Worm (Caenorhabditis elegans) whole organism, L1 larva: Measurements from ENCODE around the gene C07A4.2.

Source experiments
- C16A3.4 ChIP-seq: fragments of 150-350 bp; optimal IDR thresholded peaks from 2 replicates; lab custom pipeline; 2014; ENCODE audit warnings: missing biosample characterization, missing genetic modification characterization
- C34B4.2 ChIP-seq: sonication (generic microtip); optimal IDR thresholded peaks from 2 replicates; lab custom pipeline; 2017; ENCODE audit warnings: mild to moderate bottlenecking, missing genetic modification characterization, missing compliant biosample characterization
- Y116A8C.19 ChIP-seq: sonication (generic microtip); optimal IDR thresholded peaks from 2 replicates; lab custom pipeline; 2016; ENCODE audit warnings: missing compliant biosample characterization, missing genetic modification characterization, borderline replicate concordance
- aha-1 ChIP-seq: fragments of 150-350 bp; optimal IDR thresholded peaks from 2 replicates; lab custom pipeline; 2014; ENCODE audit warnings: missing biosample characterization, missing genetic modification characterization
- aly-2 ChIP-seq: fragments of 150-350 bp; optimal IDR thresholded peaks from 2 replicates; lab custom pipeline; 2014; ENCODE audit warnings: missing biosample characterization, missing genetic modification characterization
- ama-1 ChIP-seq: fragments of 150-350 bp; optimal IDR thresholded peaks from 2 replicates; lab custom pipeline; 2014
- blmp-1 ChIP-seq: fragments of 150-350 bp; optimal IDR thresholded peaks from 2 replicates; lab custom pipeline; 2014; ENCODE audit warnings: missing biosample characterization, missing genetic modification characterization
- ceh-63 ChIP-seq: fragments of 200-800 bp; sonication (Bioruptor generic); optimal IDR thresholded peaks from 2 replicates; lab custom pipeline; 2018; ENCODE audit warnings: mild to moderate bottlenecking, missing genetic modification characterization, missing compliant biosample characterization
- ceh-8 ChIP-seq: fragments of 200-800 bp; sonication (Bioruptor generic); optimal IDR thresholded peaks from 2 replicates; lab custom pipeline; 2018; ENCODE audit warnings: mild to moderate bottlenecking, missing genetic modification characterization, moderate library complexity, missing compliant biosample characterization
- ces-1 ChIP-seq: fragments of 150-350 bp; optimal IDR thresholded peaks from 2 replicates; lab custom pipeline; 2014; ENCODE audit warnings: missing biosample characterization, missing genetic modification reagents, missing genetic modification characterization
- dsc-1 ChIP-seq: sonication (generic microtip); optimal IDR thresholded peaks from 2 replicates; lab custom pipeline; 2016; ENCODE audit warnings: mild to moderate bottlenecking, missing genetic modification characterization, missing compliant biosample characterization
- efl-3 ChIP-seq: fragments of 200-800 bp; sonication (Bioruptor generic); optimal IDR thresholded peaks from 2 replicates; lab custom pipeline; 2018; ENCODE audit warnings: mild to moderate bottlenecking, missing genetic modification characterization, missing compliant biosample characterization
- egl-27 ChIP-seq, 2 experiments: fragments of 150-350 bp in 1 of 2; sonication (generic microtip); optimal IDR thresholded peaks; 3 replicates each; lab custom pipeline; 2017 to 2018; ENCODE audit warnings: missing biosample characterization in 2 of 2, missing genetic modification characterization in 2 of 2, missing genetic modification reagents in 2 of 2
- elt-2 ChIP-seq: sonication (generic microtip); optimal IDR thresholded peaks from 2 replicates; lab custom pipeline; 2016; ENCODE audit warnings: missing genetic modification characterization, mild to moderate bottlenecking, inconsistent platforms, missing compliant biosample characterization, missing genetic modification reagents
- elt-3 ChIP-seq, 6 experiments: fragments of 150-350 bp in 1 of 6; sonication (generic microtip); optimal IDR thresholded peaks; 2 replicates each; lab custom pipeline; 2017 to 2018; ENCODE audit warnings: missing biosample characterization in 6 of 6, missing genetic modification characterization in 6 of 6, inconsistent platforms in 1 of 6
- ets-5 ChIP-seq: fragments of 200-800 bp; sonication (Bioruptor generic); IDR thresholded peaks from 2 replicates; pipeline ENCODE4 v1.3.6; 2022; ENCODE audit warnings: missing genetic modification characterization, missing compliant biosample characterization
- fkh-10 ChIP-seq: sonication (generic microtip); optimal IDR thresholded peaks from 2 replicates; lab custom pipeline; 2017; ENCODE audit warnings: missing biosample characterization, missing genetic modification reagents, missing genetic modification characterization
- fkh-8 ChIP-seq: sonication (generic microtip); optimal IDR thresholded peaks from 2 replicates; lab custom pipeline; 2016; ENCODE audit warnings: mild to moderate bottlenecking, missing genetic modification characterization, missing compliant biosample characterization
- fos-1 ChIP-seq: fragments of 150-350 bp; optimal IDR thresholded peaks from 2 replicates; lab custom pipeline; 2014; ENCODE audit warnings: missing biosample characterization, missing genetic modification characterization
- grh-1 ChIP-seq: fragments of 200-800 bp; sonication (Bioruptor generic); IDR thresholded peaks from 2 replicates; pipeline ENCODE4 v1.3.6; 2022; ENCODE audit warnings: missing genetic modification reagents, missing genetic modification characterization, missing compliant biosample characterization
- hlh-17 ChIP-seq: fragments of 200-800 bp; sonication (Bioruptor generic); optimal IDR thresholded peaks from 2 replicates; lab custom pipeline; 2018; ENCODE audit warnings: missing genetic modification characterization, mild to moderate bottlenecking, missing compliant biosample characterization, moderate library complexity, borderline replicate concordance
- hlh-4 ChIP-seq: sonication (generic microtip); optimal IDR thresholded peaks from 2 replicates; lab custom pipeline; 2016; ENCODE audit warnings: mild to moderate bottlenecking, missing genetic modification characterization, missing compliant biosample characterization
- hpl-2 ChIP-seq: fragments of 150-350 bp; optimal IDR thresholded peaks from 2 replicates; lab custom pipeline; 2014; ENCODE audit warnings: missing biosample characterization, missing genetic modification reagents, missing genetic modification characterization
- isw-1 ChIP-seq: fragments of 200-800 bp; sonication (Bioruptor generic); IDR thresholded peaks from 2 replicates; pipeline ENCODE4 v1.3.6; 2022; ENCODE audit warnings: missing genetic modification characterization, missing compliant biosample characterization
- lin-14 ChIP-seq: fragments of 200-800 bp; sonication (Bioruptor generic); optimal IDR thresholded peaks from 2 replicates; lab custom pipeline; 2018; ENCODE audit warnings: mild to moderate bottlenecking, missing genetic modification characterization, moderate library complexity, missing compliant biosample characterization
- lin-15B ChIP-seq: fragments of 150-350 bp; sonication (generic microtip); optimal IDR thresholded peaks from 3 replicates; lab custom pipeline; 2014; ENCODE audit warnings: missing biosample characterization, missing genetic modification characterization
- lin-39 ChIP-seq: fragments of 150-350 bp; optimal IDR thresholded peaks from 2 replicates; lab custom pipeline; 2014; ENCODE audit warnings: missing biosample characterization, missing genetic modification reagents, missing genetic modification characterization
- lir-3 ChIP-seq: sonication (generic microtip); optimal IDR thresholded peaks from 2 replicates; lab custom pipeline; 2016; ENCODE audit warnings: mild to moderate bottlenecking, missing genetic modification characterization, moderate library complexity, missing compliant biosample characterization; ENCODE audit not compliant: poor library complexity
- lsy-2 ChIP-seq, 2 experiments: fragments of 150-350 bp; optimal IDR thresholded peaks; 2 replicates each; lab custom pipeline; 2014; ENCODE audit warnings: missing biosample characterization in 2 of 2, missing genetic modification characterization in 2 of 2
- mab-9 ChIP-seq: fragments of 200-800 bp; sonication (Bioruptor generic); IDR thresholded peaks from 2 replicates; pipeline ENCODE4 v1.3.6; 2022; ENCODE audit warnings: missing genetic modification reagents, missing genetic modification characterization, missing compliant biosample characterization
- mef-2 ChIP-seq: fragments of 150-350 bp; optimal IDR thresholded peaks from 2 replicates; lab custom pipeline; 2014; ENCODE audit warnings: missing biosample characterization, missing genetic modification characterization
- mep-1 ChIP-seq: fragments of 150-350 bp; optimal IDR thresholded peaks from 2 replicates; lab custom pipeline; 2014; ENCODE audit warnings: missing biosample characterization, missing genetic modification characterization
- nhr-11 ChIP-seq: fragments of 150-350 bp; optimal IDR thresholded peaks from 2 replicates; lab custom pipeline; 2014; ENCODE audit warnings: missing biosample characterization, missing genetic modification characterization
- nhr-12 ChIP-seq: sonication (generic microtip); optimal IDR thresholded peaks from 2 replicates; lab custom pipeline; 2017; ENCODE audit warnings: missing biosample characterization, missing genetic modification characterization
- nhr-19 ChIP-seq: fragments of 200-800 bp; sonication (Bioruptor generic); conservative IDR thresholded peaks from 2 replicates; pipeline ENCODE4 v1.3.6; 2022; ENCODE audit warnings: missing genetic modification characterization, missing compliant biosample characterization
- nhr-237 ChIP-seq: fragments of 150-350 bp; optimal IDR thresholded peaks from 2 replicates; lab custom pipeline; 2014; ENCODE audit warnings: missing biosample characterization, missing genetic modification characterization
- nhr-28 ChIP-seq: fragments of 150-350 bp; optimal IDR thresholded peaks from 2 replicates; lab custom pipeline; 2014; ENCODE audit warnings: missing biosample characterization, missing genetic modification characterization
- nhr-47 ChIP-seq: sonication (generic microtip); optimal IDR thresholded peaks from 2 replicates; lab custom pipeline; 2016; ENCODE audit warnings: mild to moderate bottlenecking, missing genetic modification characterization, moderate library complexity, missing compliant biosample characterization
- nhr-76 ChIP-seq: sonication (generic microtip); optimal IDR thresholded peaks from 2 replicates; lab custom pipeline; 2017; ENCODE audit warnings: missing biosample characterization, missing genetic modification characterization
- nhr-85 ChIP-seq: sonication (generic microtip); peaks from one replicate; lab custom pipeline; 2016; ENCODE audit warnings: missing genetic modification characterization, inconsistent platforms, missing compliant biosample characterization
- pag-3 ChIP-seq: sonication (generic microtip); optimal IDR thresholded peaks from 2 replicates; lab custom pipeline; 2017; ENCODE audit warnings: missing genetic modification characterization, mild to moderate bottlenecking, missing compliant biosample characterization, antibody characterized with exemption, borderline replicate concordance; ENCODE audit not compliant: insufficient read depth
- skn-1 ChIP-seq: fragments of 150-350 bp; optimal IDR thresholded peaks from 2 replicates; lab custom pipeline; 2014; ENCODE audit warnings: missing biosample characterization, missing genetic modification characterization
- snpc-4 ChIP-seq: fragments of 150-350 bp; optimal IDR thresholded peaks from 2 replicates; lab custom pipeline; 2014; ENCODE audit warnings: missing biosample characterization, missing genetic modification characterization
- snu-23 ChIP-seq: sonication (generic microtip); optimal IDR thresholded peaks from 2 replicates; lab custom pipeline; 2016; ENCODE audit warnings: missing genetic modification characterization, missing compliant biosample characterization
- sup-37 ChIP-seq: fragments of 200-800 bp; sonication (Bioruptor generic); optimal IDR thresholded peaks from 2 replicates; lab custom pipeline; 2018; ENCODE audit warnings: mild to moderate bottlenecking, missing genetic modification characterization, missing compliant biosample characterization
- tbx-2 ChIP-seq: sonication (generic microtip); optimal IDR thresholded peaks from 2 replicates; lab custom pipeline; 2016; ENCODE audit warnings: missing genetic modification characterization, missing compliant biosample characterization
- unc-130 ChIP-seq: fragments of 150-350 bp; optimal IDR thresholded peaks from 2 replicates; lab custom pipeline; 2017; ENCODE audit warnings: missing biosample characterization, missing genetic modification characterization, inconsistent platforms
- unc-86 ChIP-seq: sonication (generic microtip); optimal IDR thresholded peaks from 2 replicates; lab custom pipeline; 2016; ENCODE audit warnings: missing genetic modification characterization, missing compliant biosample characterization
- unc-98 ChIP-seq: fragments of 200-800 bp; sonication (Bioruptor generic); IDR thresholded peaks from 2 replicates; pipeline ENCODE4 v1.3.6; 2022; ENCODE audit warnings: missing genetic modification characterization, missing compliant biosample characterization
- vab-15 ChIP-seq: sonication (generic microtip); optimal IDR thresholded peaks from 2 replicates; lab custom pipeline; 2017; ENCODE audit warnings: missing genotype, mild to moderate bottlenecking, missing genetic modification characterization, missing compliant biosample characterization
- xbp-1 ChIP-seq: sonication (generic microtip); optimal IDR thresholded peaks from 2 replicates; lab custom pipeline; 2016; ENCODE audit warnings: missing genetic modification characterization, missing compliant biosample characterization
- zag-1 ChIP-seq: fragments of 150-350 bp; optimal IDR thresholded peaks from 2 replicates; lab custom pipeline; 2014; ENCODE audit warnings: missing biosample characterization, missing genetic modification characterization
- zip-4 ChIP-seq: fragments of 200-800 bp; sonication (Bioruptor generic); optimal IDR thresholded peaks from 2 replicates; lab custom pipeline; 2018; ENCODE audit warnings: mild to moderate bottlenecking, missing genetic modification characterization, moderate library complexity, missing compliant biosample characterization
- ztf-4 ChIP-seq: fragments of 150-350 bp; optimal IDR thresholded peaks from 2 replicates; lab custom pipeline; 2014; ENCODE audit warnings: missing biosample characterization, missing genetic modification characterization

The C07A4.2 gene

ce11 chrX:10145011-10145410 lies 27.0 kb upstream of the C07A4.2 start:
- TF ChIP-seq lsy-2 (tag; optimal IDR thresholded peaks at IDR 0.05; lab: Kevin White, UChicago) (peak; percentile 32 to 53), efl-3 (GFP tag; lab: Kevin White, UChicago) (peak; percentile 25), ztf-4 (tag; lab: Kevin White, UChicago) (no peak), fkh-10 (GFP tag; lab: Kevin White, UChicago) (peak; percentile 11), nhr-76 (tag; lab: Kevin White, UChicago) (no peak), grh-1 (GFP tag; lab: Robert Waterston, UW) (no peak), unc-98 (GFP tag; lab: Robert Waterston, UW) (0 out of 2 replicates have a peak, but pooled peaks have one; percentile 18), ama-1 (lab: Kevin White, UChicago) (no peak), hlh-17 (GFP tag; lab: Kevin White, UChicago) (no peak), lir-3 (tag; lab: Kevin White, UChicago) (peak; percentile 49), nhr-11 (tag; lab: Kevin White, UChicago) (no peak), unc-130 (no peak), sup-37 (peak; percentile 1), hlh-4 (tag; lab: Kevin White, UChicago) (no peak), ceh-63 (GFP tag; lab: Kevin White, UChicago) (no peak), C16A3.4 (tag; lab: Kevin White, UChicago) (peak; percentile 38), vab-15 (tag; lab: Kevin White, UChicago) (no peak), snpc-4 (tag; lab: Kevin White, UChicago) (no peak), dsc-1 (peak; percentile 75), pag-3 (no peak), nhr-47 (tag; lab: Kevin White, UChicago) (peak; percentile 81), elt-3 (tag; optimal IDR thresholded peaks at IDR 0.05; lab: Kevin White, UChicago) (no peak), snu-23 (peak; percentile 77), Y116A8C.19 (tag; lab: Kevin White, UChicago) (no peak), nhr-28 (no peak), zip-4 (peak; percentile 24), nhr-237 (tag; lab: Kevin White, UChicago) (no peak), mab-9 (GFP tag; lab: Robert Waterston, UW) (no peak), nhr-85 (tag; lab: Kevin White, UChicago) (peak; percentile 72), lin-15B (tag; lab: Kevin White, UChicago) (no peak), unc-86 (tag; lab: Kevin White, UChicago) (peak; percentile 8), C34B4.2 (no peak), ceh-8 (GFP tag; lab: Kevin White, UChicago) (peak; percentile 6), aly-2 (no peak), skn-1 (peak; percentile 32), nhr-19 (peak; percentile 74), mef-2 (no peak), nhr-12 (tag; lab: Kevin White, UChicago) (no peak), ces-1 (GFP tag; lab: Kevin White, UChicago) (no peak), mep-1 (tag; lab: Kevin White, UChicago) (peak; percentile 53), zag-1 (tag; lab: Kevin White, UChicago) (no peak), fos-1 (tag; lab: Kevin White, UChicago) (peak; percentile 31), tbx-2 (tag; lab: Kevin White, UChicago) (peak; percentile 57), fkh-8 (tag; lab: Kevin White, UChicago) (no peak), ets-5 (GFP tag; lab: Robert Waterston, UW) (no peak), lin-14 (peak; percentile 71), elt-2 (peak; percentile 43), hpl-2 (no peak), aha-1 (tag; lab: Kevin White, UChicago) (no peak), lin-39 (no peak), isw-1 (GFP tag; lab: Robert Waterston, UW) (no peak), xbp-1 (tag; lab: Kevin White, UChicago) (peak; percentile 60), egl-27 (tag; optimal IDR thresholded peaks at IDR 0.05; lab: Kevin White, UChicago) (no peak), blmp-1 (tag; lab: Kevin White, UChicago) (no peak)
